Worm (Caenorhabditis elegans) whole organism, young adult: ENCODE results near the gene F46G10.4.

Source experiments
- efl-1 ChIP-seq: fragments of 150-350 bp; optimal IDR thresholded peaks from 2 replicates; lab custom pipeline; 2014; ENCODE audit warnings: missing biosample characterization, missing genetic modification reagents, missing genetic modification characterization
- pbrm-1 ChIP-seq: fragments of 200-800 bp; sonication (Bioruptor generic); IDR thresholded peaks from 2 replicates; pipeline ENCODE4 v1.3.6; 2022; ENCODE audit warnings: missing genetic modification reagents, missing genetic modification characterization, missing compliant biosample characterization
- sea-2 ChIP-seq: fragments of 200-800 bp; sonication (Bioruptor generic); IDR thresholded peaks from 2 replicates; pipeline ENCODE4 v1.3.6; 2022; ENCODE audit warnings: missing genetic modification characterization, missing compliant biosample characterization
- tlf-1 ChIP-seq: fragments of 200-800 bp; sonication (Bioruptor generic); optimal IDR thresholded peaks from 2 replicates; lab custom pipeline; 2018; ENCODE audit warnings: mild to moderate bottlenecking, missing genetic modification characterization, missing compliant biosample characterization
- unc-62 ChIP-seq: fragments of 150-350 bp; optimal IDR thresholded peaks from 2 replicates; lab custom pipeline; 2014; ENCODE audit warnings: missing biosample characterization, missing genetic modification reagents, missing genetic modification characterization
- ztf-3 ChIP-seq: fragments of 200-800 bp; sonication (Bioruptor generic); optimal IDR thresholded peaks from 2 replicates; lab custom pipeline; 2018; ENCODE audit warnings: mild to moderate bottlenecking, missing genetic modification characterization, missing compliant biosample characterization

- TF ChIP-seq ztf-3 (GFP tag; lab: Kevin White, UChicago) (no peak), tlf-1 (GFP tag; lab: Kevin White, UChicago) (no peak), efl-1 (GFP tag; lab: Kevin White, UChicago) (no peak), pbrm-1 (no peak), sea-2 (GFP tag; lab: Robert Waterston, UW) (no peak), unc-62 (GFP tag; lab: Kevin White, UChicago) (no peak)
Observed at ce11 chrX:13380988-13381742, 47.3 kb downstream of the F46G10.4 start.
